Worm (Caenorhabditis elegans) whole organism, L3 larva: Measurements from ENCODE around the gene gtf-2H3.

ENCODE experiments used
- R02D3.7 ChIP-seq: fragments of 150-350 bp; optimal IDR thresholded peaks from 2 replicates; lab custom pipeline; 2014; ENCODE audit warnings: missing biosample characterization, missing genetic modification characterization
- ZK546.5 ChIP-seq: sonication (generic microtip); optimal IDR thresholded peaks from 2 replicates; lab custom pipeline; 2017; ENCODE audit warnings: missing biosample characterization, missing genetic modification characterization
- lin-15B ChIP-seq: fragments of 150-350 bp; optimal IDR thresholded peaks from 2 replicates; lab custom pipeline; 2014; ENCODE audit warnings: missing biosample characterization, missing genetic modification characterization
- nhr-237 ChIP-seq: fragments of 150-350 bp; optimal IDR thresholded peaks from 2 replicates; lab custom pipeline; 2014; ENCODE audit warnings: missing biosample characterization, missing genetic modification characterization
- pqm-1 ChIP-seq: fragments of 150-350 bp; optimal IDR thresholded peaks from 2 replicates; lab custom pipeline; 2017; ENCODE audit warnings: missing biosample characterization, missing genetic modification characterization, inconsistent platforms
- unc-39 ChIP-seq: sonication (generic microtip); optimal IDR thresholded peaks from 4 replicates; lab custom pipeline; 2017; ENCODE audit warnings: missing biosample characterization, missing genetic modification characterization
- ztf-11 ChIP-seq: fragments of 150-350 bp; optimal IDR thresholded peaks from 2 replicates; lab custom pipeline; 2014; ENCODE audit warnings: missing biosample characterization, missing genetic modification characterization

ce11 chrIII:10114662-10115061 lies 5.3 kb downstream of the gtf-2H3 start, which contains the start of the genes ZK1128.1 and mett-10:
- TF ChIP-seq R02D3.7 (tag; lab: Kevin White, UChicago) = peak; percentile 85
- TF ChIP-seq unc-39 = no peak
- no peak for TF ChIP-seq pqm-1 (tag; lab: Kevin White, UChicago)
- no peak for TF ChIP-seq ztf-11
- TF ChIP-seq lin-15B (tag; lab: Kevin White, UChicago) = peak; percentile 45
- TF ChIP-seq ZK546.5 (tag; lab: Kevin White, UChicago) = no peak
- TF ChIP-seq nhr-237 (tag; lab: Kevin White, UChicago) = no peak
